Worm (Caenorhabditis elegans) whole organism, early embryonic: Measurements from ENCODE around the gene C17E7.9.

ENCODE experiments used
- B0310.2 ChIP-seq: sonication (generic microtip); optimal IDR thresholded peaks from 2 replicates; lab custom pipeline; 2016; ENCODE audit warnings: mild to moderate bottlenecking, missing genetic modification characterization, missing compliant biosample characterization
- F13C5.2 ChIP-seq: sonication (generic microtip); optimal IDR thresholded peaks from 2 replicates; lab custom pipeline; 2017; ENCODE audit warnings: mild to moderate bottlenecking, missing genetic modification characterization, inconsistent platforms, missing compliant biosample characterization
- aly-1 ChIP-seq: sonication (generic microtip); optimal IDR thresholded peaks from 2 replicates; lab custom pipeline; 2016; ENCODE audit warnings: missing genetic modification characterization, missing compliant biosample characterization
- ama-1 ChIP-seq: fragments of 150-350 bp; optimal IDR thresholded peaks from 2 replicates; lab custom pipeline; 2014
- ceh-13 ChIP-seq: fragments of 200-800 bp; sonication (Bioruptor generic); optimal IDR thresholded peaks from 2 replicates; lab custom pipeline; 2018; ENCODE audit warnings: mild to moderate bottlenecking, missing genetic modification characterization, missing compliant biosample characterization
- ceh-36 ChIP-seq: sonication (generic microtip); optimal IDR thresholded peaks from 2 replicates; lab custom pipeline; 2016; ENCODE audit warnings: missing genetic modification characterization, inconsistent platforms, missing compliant biosample characterization
- ets-7 ChIP-seq: sonication (generic microtip); optimal IDR thresholded peaks from 2 replicates; lab custom pipeline; 2016; ENCODE audit warnings: missing genotype, missing genetic modification characterization, missing compliant biosample characterization
- flt-1 ChIP-seq: fragments of 200-800 bp; sonication (Bioruptor generic); IDR thresholded peaks from 2 replicates; pipeline ENCODE4 v1.3.6; 2022; ENCODE audit warnings: missing genetic modification characterization, missing compliant biosample characterization
- hmbx-1 ChIP-seq: sonication (generic microtip); optimal IDR thresholded peaks from 2 replicates; lab custom pipeline; 2016; ENCODE audit warnings: mild to moderate bottlenecking, missing genetic modification characterization, missing compliant biosample characterization
- hmg-4 ChIP-seq: fragments of 200-800 bp; sonication (Bioruptor generic); optimal IDR thresholded peaks from 2 replicates; lab custom pipeline; 2018; ENCODE audit warnings: mild to moderate bottlenecking, missing genetic modification characterization, missing compliant biosample characterization
- hnd-1 ChIP-seq: sonication (generic microtip); optimal IDR thresholded peaks from 2 replicates; lab custom pipeline; 2016; ENCODE audit warnings: missing genetic modification characterization, missing compliant biosample characterization
- pes-1 ChIP-seq: fragments of 200-800 bp; sonication (Bioruptor generic); IDR thresholded peaks from 2 replicates; pipeline ENCODE4 v1.3.6; 2022; ENCODE audit warnings: missing genetic modification reagents, missing genetic modification characterization, missing compliant biosample characterization
- scrt-1 ChIP-seq: fragments of 200-800 bp; sonication (Bioruptor generic); IDR thresholded peaks from 2 replicates; pipeline ENCODE4 v1.3.6; 2022; ENCODE audit warnings: missing genetic modification characterization, missing compliant biosample characterization
- sea-1 ChIP-seq: fragments of 200-800 bp; sonication (Bioruptor generic); conservative IDR thresholded peaks from 2 replicates; pipeline ENCODE4 v1.3.6; 2022; ENCODE audit warnings: missing genetic modification characterization, missing compliant biosample characterization
- tbx-11 ChIP-seq: fragments of 200-800 bp; sonication (Bioruptor generic); IDR thresholded peaks from 2 replicates; pipeline ENCODE4 v1.3.6; 2022; ENCODE audit warnings: missing genetic modification characterization, missing compliant biosample characterization
- tbx-37 ChIP-seq: fragments of 200-800 bp; sonication (Bioruptor generic); conservative IDR thresholded peaks from 2 replicates; pipeline ENCODE4 v1.3.6; 2022; ENCODE audit warnings: missing genetic modification reagents, missing genetic modification characterization, missing compliant biosample characterization
- tra-4 ChIP-seq: sonication (generic microtip); optimal IDR thresholded peaks from 2 replicates; lab custom pipeline; 2017; ENCODE audit warnings: missing genetic modification characterization, missing compliant biosample characterization

C17E7.9 gene

DNA sequence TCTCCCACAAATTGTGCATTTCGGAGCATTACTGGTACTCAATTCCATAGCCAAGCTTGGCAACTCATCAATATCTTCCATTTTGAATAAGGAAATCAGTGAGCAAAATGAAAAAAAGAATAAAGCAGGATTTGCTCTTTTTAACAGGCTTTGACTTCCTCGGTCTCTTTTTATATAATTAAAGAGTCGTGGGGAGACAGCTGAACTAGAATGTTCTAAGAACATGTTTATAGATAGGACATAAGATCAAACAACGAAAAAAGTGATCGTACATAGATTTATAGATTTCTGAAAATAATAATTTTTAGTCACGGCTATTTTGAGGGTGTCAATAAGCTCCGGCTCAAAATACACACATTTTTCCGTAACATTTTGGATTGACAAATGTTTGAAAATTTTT is 30.5 kb downstream of the C17E7.9 start, which contains the start of gene nhr-189:
nhr-189 (minus strand) TSS at position 121 of the 400 bp plus-strand sequence.
- TF ChIP-seq tra-4 (tag; lab: Kevin White, UChicago) = no peak
- no peak for TF ChIP-seq hnd-1 (tag; lab: Kevin White, UChicago)
- TF ChIP-seq ama-1 = no peak
- no peak for TF ChIP-seq tbx-37 (GFP tag; lab: Robert Waterston, UW)
- TF ChIP-seq ceh-13 (GFP tag; lab: Kevin White, UChicago) = no peak
- TF ChIP-seq ceh-36 (tag; lab: Kevin White, UChicago) = no peak
- no peak for TF ChIP-seq pes-1
- TF ChIP-seq F13C5.2 (tag; lab: Kevin White, UChicago) = no peak
- no peak for TF ChIP-seq flt-1 (GFP tag; lab: Robert Waterston, UW)
- no peak for TF ChIP-seq hmg-4
- TF ChIP-seq ets-7 (tag; lab: Kevin White, UChicago) = no peak
- no peak for TF ChIP-seq sea-1 (GFP tag; lab: Robert Waterston, UW)
- TF ChIP-seq hmbx-1 = no peak
- no peak for TF ChIP-seq B0310.2 (tag; lab: Kevin White, UChicago)
- no peak for TF ChIP-seq tbx-11 (GFP tag; lab: Robert Waterston, UW)

DNA sequence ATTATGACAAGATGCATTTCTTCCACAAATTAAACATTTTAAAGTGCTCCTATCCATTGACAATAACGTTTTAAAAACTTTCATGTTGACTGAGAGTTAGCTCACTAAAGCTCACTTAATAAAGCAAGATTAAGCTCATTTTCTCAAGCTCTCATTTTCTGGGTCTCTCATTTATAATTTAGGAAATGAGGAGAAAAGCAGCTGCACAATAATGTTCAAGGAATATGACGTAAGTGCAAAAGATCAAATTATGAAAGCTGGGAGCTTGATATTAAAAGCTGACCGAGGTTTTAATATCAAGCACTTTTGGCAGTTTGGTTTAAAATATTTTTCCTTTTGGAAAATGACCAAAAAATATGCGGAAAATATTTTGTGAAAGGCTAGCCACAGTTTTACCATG is 32.9 kb downstream of the C17E7.9 start, which contains the start of gene nhr-188:
nhr-188 (minus strand) TSS at position 84 of the 400 bp plus-strand sequence.
- TF ChIP-seq tbx-37 (GFP tag; lab: Robert Waterston, UW) (no peak), pes-1 (no peak), hmbx-1 (no peak), ets-7 (tag; lab: Kevin White, UChicago) (no peak), tbx-11 (GFP tag; lab: Robert Waterston, UW) (no peak), sea-1 (GFP tag; lab: Robert Waterston, UW) (no peak), hmg-4 (no peak), aly-1 (tag; lab: Kevin White, UChicago) (no peak), F13C5.2 (tag; lab: Kevin White, UChicago) (no peak), ama-1 (no peak), ceh-36 (tag; lab: Kevin White, UChicago) (no peak), scrt-1 (GFP tag; lab: Robert Waterston, UW) (no peak), tra-4 (tag; lab: Kevin White, UChicago) (no peak), B0310.2 (tag; lab: Kevin White, UChicago) (no peak), flt-1 (GFP tag; lab: Robert Waterston, UW) (no peak)

DNA sequence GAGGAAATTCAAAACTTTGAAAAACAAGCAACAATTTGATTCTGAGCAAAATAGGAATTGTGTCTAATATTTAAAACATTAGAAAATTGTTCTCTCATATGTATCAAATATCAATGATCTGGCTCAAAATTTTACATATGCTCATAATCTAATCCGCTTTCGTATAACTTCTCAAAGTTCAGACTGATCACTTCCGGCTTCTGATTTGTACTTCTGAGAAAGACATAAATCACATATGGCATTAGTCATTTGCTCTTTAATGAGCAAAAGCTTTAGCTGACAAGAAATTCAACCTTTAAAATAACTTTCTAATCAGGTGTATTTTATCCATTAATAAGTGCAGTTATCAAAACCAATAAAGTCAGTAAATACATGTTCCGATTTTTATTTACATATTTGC is 34.7 kb downstream of the C17E7.9 start:
- no peak for TF ChIP-seq hmg-4

DNA sequence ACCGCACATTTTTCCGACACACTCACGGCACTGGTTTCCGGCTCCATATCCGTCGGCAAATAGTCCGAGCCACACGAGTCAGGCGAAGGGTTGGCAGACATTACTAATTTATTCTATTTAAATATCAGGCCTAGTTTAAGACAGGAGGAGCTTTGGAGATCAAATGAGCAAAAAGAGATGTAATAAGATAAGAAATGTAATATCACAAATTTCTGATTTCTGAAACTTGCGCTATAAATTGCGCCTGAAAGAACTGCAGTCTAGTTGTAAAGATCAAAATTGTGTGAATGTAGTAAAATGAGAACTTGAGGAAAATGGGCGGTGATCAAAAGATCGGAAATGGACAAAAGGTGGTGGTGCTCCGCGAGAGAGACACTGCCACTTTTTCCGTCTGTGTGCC is 35.8 kb downstream of the C17E7.9 start, which contains the start of gene nhr-186:
nhr-186 (minus strand) TSS at position 101 of the 400 bp plus-strand sequence.
- TF ChIP-seq hnd-1 (tag; lab: Kevin White, UChicago) (no peak), sea-1 (GFP tag; lab: Robert Waterston, UW) (no peak), ets-7 (tag; lab: Kevin White, UChicago) (no peak), pes-1 (no peak), flt-1 (GFP tag; lab: Robert Waterston, UW) (no peak), tra-4 (tag; lab: Kevin White, UChicago) (no peak), F13C5.2 (tag; lab: Kevin White, UChicago) (no peak), ceh-36 (tag; lab: Kevin White, UChicago) (no peak), tbx-11 (GFP tag; lab: Robert Waterston, UW) (no peak), hmbx-1 (no peak), hmg-4 (no peak), ceh-13 (GFP tag; lab: Kevin White, UChicago) (no peak), B0310.2 (tag; lab: Kevin White, UChicago) (no peak)

DNA sequence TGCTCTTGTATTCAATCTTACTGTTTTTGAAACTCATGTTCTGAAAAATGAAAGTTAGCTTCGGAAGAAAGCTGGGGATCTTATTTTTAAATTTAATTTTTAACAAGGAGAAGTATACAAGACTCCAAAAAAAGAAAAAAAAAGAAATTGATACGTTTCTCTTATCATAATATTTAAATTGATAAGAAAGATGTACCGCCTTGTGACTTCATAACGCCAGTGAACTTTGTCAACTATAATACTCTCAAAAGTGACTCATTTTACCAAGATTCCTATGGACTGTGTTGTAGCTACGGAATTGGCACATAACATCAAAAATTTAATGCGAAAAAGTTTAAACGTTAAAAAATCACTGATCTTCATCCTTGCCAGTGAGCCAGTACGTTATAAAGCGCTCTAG is 38.9 kb downstream of the C17E7.9 start:
- TF ChIP-seq scrt-1 (GFP tag; lab: Robert Waterston, UW) = no peak
- no peak for TF ChIP-seq B0310.2 (tag; lab: Kevin White, UChicago)
- no peak for TF ChIP-seq pes-1

DNA sequence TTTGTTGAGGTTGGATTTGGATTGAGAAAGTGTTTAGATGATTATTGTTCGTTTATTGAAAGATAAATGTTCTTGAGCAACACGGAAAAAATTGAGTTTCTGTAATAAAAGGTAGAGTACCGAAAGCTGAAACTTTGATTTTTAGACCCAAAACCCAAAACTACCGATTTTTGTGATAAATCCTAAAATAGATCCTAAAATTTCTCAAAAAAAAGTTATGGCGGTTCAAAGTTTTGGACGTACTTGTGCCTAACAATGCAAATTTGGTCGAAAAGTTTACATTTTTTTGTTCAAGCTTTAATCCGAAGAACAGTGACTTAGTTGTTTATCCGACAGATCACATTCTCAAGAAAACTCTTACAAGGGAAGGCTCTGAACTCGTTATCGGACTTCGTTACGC is 43.4 kb downstream of the C17E7.9 start, which contains the start of gene nhr-185:
nhr-185 (minus strand) TSS at position 101 of the 400 bp plus-strand sequence.
- no peak for TF ChIP-seq F13C5.2 (tag; lab: Kevin White, UChicago)
- no peak for TF ChIP-seq pes-1
- TF ChIP-seq B0310.2 (tag; lab: Kevin White, UChicago) = no peak
- no peak for TF ChIP-seq ama-1
- no peak for TF ChIP-seq sea-1 (GFP tag; lab: Robert Waterston, UW)
- TF ChIP-seq hmg-4 = no peak
- TF ChIP-seq tra-4 (tag; lab: Kevin White, UChicago) = no peak
- TF ChIP-seq ceh-13 (GFP tag; lab: Kevin White, UChicago) = no peak
- no peak for TF ChIP-seq hnd-1 (tag; lab: Kevin White, UChicago)
- TF ChIP-seq tbx-37 (GFP tag; lab: Robert Waterston, UW) = no peak
- no peak for TF ChIP-seq tbx-11 (GFP tag; lab: Robert Waterston, UW)
- TF ChIP-seq aly-1 (tag; lab: Kevin White, UChicago) = no peak
- no peak for TF ChIP-seq flt-1 (GFP tag; lab: Robert Waterston, UW)
- TF ChIP-seq ets-7 (tag; lab: Kevin White, UChicago) = no peak
- no peak for TF ChIP-seq hmbx-1
- TF ChIP-seq scrt-1 (GFP tag; lab: Robert Waterston, UW) = no peak

DNA sequence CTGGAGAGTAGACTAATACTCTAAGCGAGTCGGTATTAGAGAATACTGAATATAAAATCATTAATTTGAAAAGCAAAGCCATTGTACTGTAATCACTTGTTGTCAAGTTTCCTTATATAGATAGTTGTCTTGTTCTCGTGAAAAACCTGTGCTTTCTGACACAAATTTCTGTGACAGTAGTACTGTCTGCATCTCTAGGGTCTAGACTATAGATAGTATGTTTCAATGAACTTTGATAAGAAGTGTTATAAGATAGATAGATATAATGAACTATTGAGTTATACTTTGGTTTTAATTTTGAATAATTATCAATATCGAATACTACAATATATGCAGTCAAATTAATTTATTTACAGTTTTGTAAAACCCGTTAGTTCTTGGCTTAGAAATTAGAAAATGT is 46.7 kb downstream of the C17E7.9 start, which contains the start of gene ugt-32:
ugt-32 (minus strand) TSS at position 82 of the 400 bp plus-strand sequence.
- TF ChIP-seq tbx-11 (GFP tag; lab: Robert Waterston, UW) = no peak

DNA sequence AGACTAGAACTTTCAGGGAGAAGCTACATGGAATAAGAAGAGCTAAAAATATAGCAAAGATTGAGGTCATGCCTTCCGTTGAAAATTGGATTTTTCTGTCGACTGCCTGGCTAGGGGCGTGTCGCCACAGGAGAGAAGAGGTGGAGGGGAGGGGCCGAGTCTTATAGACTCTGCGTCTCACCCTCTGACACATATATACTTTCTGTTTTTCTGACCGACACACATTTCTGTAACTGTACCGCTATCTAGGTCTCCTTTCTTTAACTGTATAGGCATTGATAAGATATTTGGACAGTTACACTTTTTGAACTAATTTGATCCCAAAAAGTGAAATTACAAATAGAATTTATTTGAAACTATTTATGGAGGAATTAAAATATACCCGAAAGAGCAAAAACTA is 49.2 kb downstream of the C17E7.9 start:
- TF ChIP-seq flt-1 (GFP tag; lab: Robert Waterston, UW) = no peak
- TF ChIP-seq tra-4 (tag; lab: Kevin White, UChicago) = no peak
- no peak for TF ChIP-seq tbx-11 (GFP tag; lab: Robert Waterston, UW)
- TF ChIP-seq hnd-1 (tag; lab: Kevin White, UChicago) = no peak
- no peak for TF ChIP-seq sea-1 (GFP tag; lab: Robert Waterston, UW)
- TF ChIP-seq ama-1 = no peak
- no peak for TF ChIP-seq ceh-36 (tag; lab: Kevin White, UChicago)
- TF ChIP-seq scrt-1 (GFP tag; lab: Robert Waterston, UW) = no peak
- no peak for TF ChIP-seq tbx-37 (GFP tag; lab: Robert Waterston, UW)
- TF ChIP-seq hmg-4 = no peak
- no peak for TF ChIP-seq pes-1
- TF ChIP-seq ceh-13 (GFP tag; lab: Kevin White, UChicago) = no peak
- no peak for TF ChIP-seq F13C5.2 (tag; lab: Kevin White, UChicago)
- no peak for TF ChIP-seq hmbx-1
- TF ChIP-seq ets-7 (tag; lab: Kevin White, UChicago) = no peak
- TF ChIP-seq aly-1 (tag; lab: Kevin White, UChicago) = no peak
- TF ChIP-seq B0310.2 (tag; lab: Kevin White, UChicago) = no peak
